Fruit fly (Drosophila melanogaster) whole organism, prepupa: ENCODE data around the gene CG6865.

Experiments used
- CG10669 ChIP-seq: fragments of 200-800 bp; sonication (Bioruptor generic); optimal IDR thresholded peaks from 3 replicates; lab custom pipeline; 2018; ENCODE audit warnings: missing biosample characterization, mild to moderate bottlenecking, missing genetic modification characterization, moderate library complexity
- CG11294 ChIP-seq: fragments of 200-800 bp; sonication (Bioruptor generic); IDR thresholded peaks from 2 replicates; pipeline ENCODE4 v1.3.6; 2022; ENCODE audit warnings: missing biosample characterization, missing genetic modification characterization
- CG1621 ChIP-seq: fragments of 200-800 bp; sonication (Bioruptor generic); optimal IDR thresholded peaks from 3 replicates; lab custom pipeline; 2018; ENCODE audit warnings: missing biosample characterization, mild to moderate bottlenecking, missing genetic modification characterization
- CG31627 ChIP-seq: fragments of 200-800 bp; sonication (Bioruptor generic); optimal IDR thresholded peaks from 3 replicates; lab custom pipeline; 2016; ENCODE audit warnings: missing biosample characterization, missing genetic modification characterization
- CG3919 ChIP-seq: fragments of 200-800 bp; sonication (Bioruptor generic); optimal IDR thresholded peaks from 3 replicates; lab custom pipeline; 2016; ENCODE audit warnings: missing biosample characterization, missing genetic modification characterization
- CG4318 ChIP-seq: fragments of 200-800 bp; sonication (Bioruptor generic); optimal IDR thresholded peaks from 3 replicates; lab custom pipeline; 2017; ENCODE audit warnings: missing biosample characterization, mild to moderate bottlenecking, missing genetic modification characterization
- CG6163 ChIP-seq: fragments of 200-800 bp; sonication (Bioruptor generic); IDR thresholded peaks from 3 replicates; pipeline ENCODE4 v1.3.6; 2022; ENCODE audit warnings: missing biosample characterization, missing genetic modification characterization
- CG7368 ChIP-seq: fragments of 200-800 bp; sonication (Bioruptor generic); optimal IDR thresholded peaks from 3 replicates; lab custom pipeline; 2016; ENCODE audit warnings: missing biosample characterization, missing genetic modification characterization
- CG9139 ChIP-seq: fragments of 200-800 bp; sonication (Bioruptor generic); optimal IDR thresholded peaks from 3 replicates; lab custom pipeline; 2017; ENCODE audit warnings: missing biosample characterization, mild to moderate bottlenecking, missing genetic modification characterization
- Hr39 ChIP-seq: fragments of 200-800 bp; sonication (Bioruptor generic); optimal IDR thresholded peaks from 2 replicates; lab custom pipeline; 2016; ENCODE audit warnings: missing biosample characterization, missing genetic modification characterization
- Sox102F ChIP-seq: fragments of 200-800 bp; sonication (Bioruptor generic); optimal IDR thresholded peaks from 2 replicates; lab custom pipeline; 2016; ENCODE audit warnings: missing biosample characterization, mild to moderate bottlenecking, missing genetic modification characterization
- cyc ChIP-seq: fragments of 200-800 bp; sonication (Bioruptor generic); optimal IDR thresholded peaks from 3 replicates; lab custom pipeline; 2016; ENCODE audit warnings: missing biosample characterization, missing genetic modification characterization
- dac ChIP-seq: fragments of 200-800 bp; sonication (Bioruptor generic); optimal IDR thresholded peaks from 2 replicates; lab custom pipeline; 2017; ENCODE audit warnings: missing biosample characterization, mild to moderate bottlenecking, missing genetic modification characterization
- eg ChIP-seq: fragments of 200-800 bp; sonication (Bioruptor generic); IDR thresholded peaks from 3 replicates; pipeline ENCODE4 v1.3.6; 2022; ENCODE audit warnings: missing biosample characterization, missing genetic modification characterization
- esn ChIP-seq: fragments of 200-800 bp; sonication (Bioruptor generic); optimal IDR thresholded peaks from 2 replicates; lab custom pipeline; 2016; ENCODE audit warnings: missing biosample characterization, mild to moderate bottlenecking, missing genetic modification characterization, moderate library complexity

CG6865 gene

DNA sequence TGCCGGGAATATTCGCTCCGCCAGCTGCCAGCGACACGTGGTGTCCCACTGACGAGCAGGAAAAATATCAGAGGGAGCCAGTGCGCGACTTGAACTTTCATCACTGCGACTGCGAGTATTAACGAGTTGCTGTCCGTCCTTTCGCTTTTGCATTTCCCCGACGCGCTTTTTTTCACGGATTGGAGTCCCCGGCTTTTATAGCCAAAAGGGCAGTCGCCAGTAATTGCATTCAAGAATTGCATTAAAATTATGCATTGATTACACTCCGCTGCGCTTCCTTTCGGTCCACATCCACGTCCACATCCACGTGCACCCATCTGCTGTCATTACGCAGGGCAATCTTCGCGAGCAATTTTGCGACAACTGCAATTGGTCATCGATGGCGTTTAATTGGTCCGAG, 47.6 kb downstream of the CG6865 start, which contains the start of gene Ir75d:
Gene Ir75d, minus strand, starts transcription at position 101 of the 400 bp plus-strand sequence.
- TF ChIP-seq CG3919 (GFP tag; lab: Kevin White, UChicago) = no peak

DNA sequence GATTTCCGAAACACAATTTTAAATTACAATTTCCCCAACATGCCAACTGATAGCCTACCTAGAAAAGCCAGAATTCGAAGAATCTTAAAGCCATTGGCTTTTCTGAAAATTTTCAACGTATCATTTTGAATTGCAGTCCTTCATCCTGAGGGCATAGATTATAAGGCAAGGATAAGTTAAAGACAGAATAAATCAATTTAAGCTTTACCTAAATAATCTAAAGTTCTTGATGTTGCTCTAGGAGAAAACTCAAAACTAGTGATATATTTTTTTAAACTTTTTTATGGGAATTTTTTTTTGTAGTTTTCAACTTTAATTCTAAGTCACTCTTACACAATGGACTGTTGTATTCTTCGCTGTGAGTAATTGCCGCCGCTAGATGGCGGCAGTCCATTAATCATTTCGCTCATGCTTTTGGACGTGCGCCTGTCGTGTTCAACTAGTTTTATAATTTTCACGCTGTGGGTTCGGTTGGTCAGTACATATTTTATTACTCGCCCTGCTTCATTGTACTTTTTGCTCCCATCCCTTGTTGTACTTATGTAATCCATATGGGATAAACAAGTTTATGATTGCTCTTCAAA, 50.7 kb downstream of the CG6865 start, which contains the start of gene COX6AL2:
Gene COX6AL2, minus strand, starts transcription at position 51 of the 584 bp plus-strand sequence.
- no peak for TF ChIP-seq CG9139 (GFP tag; lab: Kevin White, UChicago)
- TF ChIP-seq eg (GFP tag; lab: Robert Waterston, UW) = no peak
- no peak for TF ChIP-seq Hr39 (GFP tag; lab: Kevin White, UChicago)
- no peak for TF ChIP-seq CG11294
- TF ChIP-seq CG7368 (GFP tag; lab: Kevin White, UChicago) = no peak
- no peak for TF ChIP-seq CG4318 (GFP tag; lab: Kevin White, UChicago)
- TF ChIP-seq cyc (GFP tag; lab: Kevin White, UChicago) = no peak
- no peak for TF ChIP-seq CG6163 (GFP tag; lab: Robert Waterston, UW)
- TF ChIP-seq dac = no peak
- no peak for TF ChIP-seq Sox102F (GFP tag; lab: Kevin White, UChicago)
- no peak for TF ChIP-seq CG1621 (tag; lab: Kevin White, UChicago)
- TF ChIP-seq CG31627 (GFP tag; lab: Kevin White, UChicago) = no peak
- no peak for TF ChIP-seq CG10669
- TF ChIP-seq esn (GFP tag; lab: Kevin White, UChicago) = no peak
